Worm (Caenorhabditis elegans) whole organism, L3 larva: ENCODE results near the gene F58B4.5.

Source experiments
- aly-2 ChIP-seq: fragments of 150-350 bp; optimal IDR thresholded peaks from 2 replicates; lab custom pipeline; 2014; ENCODE audit warnings: missing biosample characterization, missing genetic modification characterization
- ama-1 ChIP-seq: fragments of 150-350 bp; optimal IDR thresholded peaks from 2 replicates; lab custom pipeline; 2018
- ceh-16 ChIP-seq: sonication (generic microtip); optimal IDR thresholded peaks from 2 replicates; lab custom pipeline; 2017; ENCODE audit warnings: missing biosample characterization, missing genetic modification characterization
- ceh-28 ChIP-seq: fragments of 150-350 bp; optimal IDR thresholded peaks from 2 replicates; lab custom pipeline; 2014; ENCODE audit warnings: missing biosample characterization, missing genetic modification reagents, missing genetic modification characterization
- ceh-9 ChIP-seq: sonication (generic microtip); optimal IDR thresholded peaks from 2 replicates; lab custom pipeline; 2018; ENCODE audit warnings: missing biosample characterization, missing genetic modification characterization
- daf-12 ChIP-seq: fragments of 150-350 bp; optimal IDR thresholded peaks from 2 replicates; lab custom pipeline; 2014; ENCODE audit warnings: missing biosample characterization, missing genetic modification reagents, missing genetic modification characterization
- egl-5 ChIP-seq: fragments of 150-350 bp; optimal IDR thresholded peaks from 2 replicates; lab custom pipeline; 2017; ENCODE audit warnings: missing biosample characterization, missing genetic modification reagents, missing genetic modification characterization, inconsistent platforms
- elt-1 ChIP-seq: fragments of 150-350 bp; optimal IDR thresholded peaks from 2 replicates; lab custom pipeline; 2014; ENCODE audit warnings: missing biosample characterization, missing genetic modification characterization
- elt-2 ChIP-seq: sonication (generic microtip); optimal IDR thresholded peaks from 2 replicates; lab custom pipeline; 2016; ENCODE audit warnings: missing genetic modification reagents, mild to moderate bottlenecking, missing genetic modification characterization, missing compliant biosample characterization
- elt-3 ChIP-seq, 3 experiments: fragments of 150-350 bp in 1 of 3; sonication (generic microtip) in 2 of 3; optimal IDR thresholded peaks; 2 replicates in 2 of 3; 4 replicates in 1 of 3; lab custom pipeline; 2014 to 2017; ENCODE audit warnings: missing biosample characterization in 3 of 3, missing genetic modification characterization in 3 of 3
- eor-1 ChIP-seq, 2 experiments: fragments of 150-350 bp; optimal IDR thresholded peaks; 2 replicates each; lab custom pipeline; 2014 to 2018; ENCODE audit warnings: missing biosample characterization in 2 of 2, missing genetic modification characterization in 2 of 2
- jun-1 ChIP-seq: fragments of 150-350 bp; optimal IDR thresholded peaks from 2 replicates; lab custom pipeline; 2014; ENCODE audit warnings: missing biosample characterization, missing genetic modification reagents, missing genetic modification characterization
- lin-15B ChIP-seq: fragments of 150-350 bp; optimal IDR thresholded peaks from 2 replicates; lab custom pipeline; 2014; ENCODE audit warnings: missing biosample characterization, missing genetic modification characterization
- lin-39 ChIP-seq: fragments of 150-350 bp; optimal IDR thresholded peaks from 2 replicates; lab custom pipeline; 2018; ENCODE audit warnings: missing biosample characterization, missing genetic modification reagents, missing genetic modification characterization
- lsy-12 ChIP-seq: sonication (generic microtip); optimal IDR thresholded peaks from 2 replicates; lab custom pipeline; 2016; ENCODE audit warnings: mild to moderate bottlenecking, missing genetic modification characterization, missing compliant biosample characterization
- mdl-1 ChIP-seq: fragments of 150-350 bp; optimal IDR thresholded peaks from 2 replicates; lab custom pipeline; 2014; ENCODE audit warnings: missing biosample characterization, missing genetic modification characterization
- mml-1 ChIP-seq: fragments of 150-350 bp; sonication (generic microtip); optimal IDR thresholded peaks from 3 replicates; lab custom pipeline; 2014; ENCODE audit warnings: missing biosample characterization, missing genetic modification characterization
- nhr-11 ChIP-seq: fragments of 150-350 bp; optimal IDR thresholded peaks from 2 replicates; lab custom pipeline; 2014; ENCODE audit warnings: missing biosample characterization, missing genetic modification characterization
- nhr-12 ChIP-seq: fragments of 150-350 bp; optimal IDR thresholded peaks from 2 replicates; lab custom pipeline; 2014; ENCODE audit warnings: missing biosample characterization, missing genetic modification characterization
- nhr-23 ChIP-seq: fragments of 150-350 bp; optimal IDR thresholded peaks from 2 replicates; lab custom pipeline; 2014; ENCODE audit warnings: missing biosample characterization, missing genetic modification reagents, missing genetic modification characterization
- nhr-237 ChIP-seq: fragments of 150-350 bp; optimal IDR thresholded peaks from 2 replicates; lab custom pipeline; 2014; ENCODE audit warnings: missing biosample characterization, missing genetic modification characterization
- nhr-25 ChIP-seq: sonication (generic microtip); optimal IDR thresholded peaks from 2 replicates; lab custom pipeline; 2017; ENCODE audit warnings: missing biosample characterization, missing genetic modification characterization
- nhr-28 ChIP-seq: fragments of 150-350 bp; optimal IDR thresholded peaks from 2 replicates; lab custom pipeline; 2014; ENCODE audit warnings: missing biosample characterization, missing genetic modification characterization
- nhr-43 ChIP-seq: sonication (generic microtip); optimal IDR thresholded peaks from 2 replicates; lab custom pipeline; 2016; ENCODE audit warnings: mild to moderate bottlenecking, missing genetic modification characterization, missing compliant biosample characterization; ENCODE audit not compliant: poor library complexity, severe bottlenecking
- nhr-67 ChIP-seq: fragments of 150-350 bp; optimal IDR thresholded peaks from 2 replicates; lab custom pipeline; 2014; ENCODE audit warnings: missing biosample characterization, missing genetic modification characterization
- nhr-76 ChIP-seq: fragments of 150-350 bp; sonication (generic microtip); optimal IDR thresholded peaks from 5 replicates; lab custom pipeline; 2014; ENCODE audit warnings: missing biosample characterization, missing genetic modification characterization
- nhr-77 ChIP-seq: fragments of 150-350 bp; optimal IDR thresholded peaks from 2 replicates; lab custom pipeline; 2014; ENCODE audit warnings: missing biosample characterization, missing genetic modification characterization
- pha-4 ChIP-seq: fragments of 150-350 bp; optimal IDR thresholded peaks from 2 replicates; lab custom pipeline; 2014; ENCODE audit warnings: missing biosample characterization, missing genetic modification reagents, missing genetic modification characterization
- pqm-1 ChIP-seq: fragments of 150-350 bp; optimal IDR thresholded peaks from 2 replicates; lab custom pipeline; 2017; ENCODE audit warnings: missing biosample characterization, missing genetic modification characterization, inconsistent platforms
- skn-1 ChIP-seq: fragments of 150-350 bp; optimal IDR thresholded peaks from 2 replicates; lab custom pipeline; 2014; ENCODE audit warnings: missing biosample characterization, missing genetic modification characterization
- unc-39 ChIP-seq: sonication (generic microtip); optimal IDR thresholded peaks from 4 replicates; lab custom pipeline; 2017; ENCODE audit warnings: missing biosample characterization, missing genetic modification characterization
- unc-62 ChIP-seq: fragments of 150-350 bp; sonication (generic microtip); optimal IDR thresholded peaks from 4 replicates; lab custom pipeline; 2014; ENCODE audit warnings: missing biosample characterization, missing genetic modification reagents, missing genetic modification characterization
- zag-1 ChIP-seq: fragments of 150-350 bp; optimal IDR thresholded peaks from 2 replicates; lab custom pipeline; 2014; ENCODE audit warnings: missing biosample characterization, missing genetic modification characterization
- ztf-4 ChIP-seq: fragments of 150-350 bp; optimal IDR thresholded peaks from 2 replicates; lab custom pipeline; 2014; ENCODE audit warnings: missing biosample characterization, missing genetic modification characterization

Gene F58B4.5

DNA sequence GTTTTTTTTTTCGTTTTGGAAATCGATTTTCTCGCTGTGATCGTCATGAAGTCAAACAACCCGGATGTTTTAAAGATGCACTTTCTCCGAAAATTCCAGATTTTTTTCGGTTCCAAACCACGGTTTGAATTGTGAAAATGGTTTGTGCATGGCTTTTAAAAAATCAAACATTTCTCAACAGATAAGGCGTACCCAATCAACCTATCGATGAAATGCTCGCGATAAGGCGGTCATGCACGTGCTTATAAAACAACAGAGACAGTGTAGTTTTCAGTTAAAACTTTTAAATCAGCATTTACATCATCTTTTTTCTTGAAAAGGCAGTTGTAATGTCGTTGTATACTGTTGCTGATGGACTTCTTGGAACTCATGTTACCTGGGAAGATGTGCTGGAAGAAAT lies at the start of gene F58B4.5:
F58B4.5 (plus strand) TSS at position 283 of the 400 bp plus-strand sequence.
- TF ChIP-seq mdl-1 (tag; lab: Kevin White, UChicago) (no peak), nhr-77 (tag; lab: Kevin White, UChicago) (no peak), nhr-12 (no peak), unc-39 (no peak), elt-2 (peak; percentile 94), elt-3 (tag; optimal IDR thresholded peaks at IDR 0.05; lab: Kevin White, UChicago) (no peak), pqm-1 (peak; percentile 29)
- TF ChIP-seq, all 47 proteins: peak for 2

DNA sequence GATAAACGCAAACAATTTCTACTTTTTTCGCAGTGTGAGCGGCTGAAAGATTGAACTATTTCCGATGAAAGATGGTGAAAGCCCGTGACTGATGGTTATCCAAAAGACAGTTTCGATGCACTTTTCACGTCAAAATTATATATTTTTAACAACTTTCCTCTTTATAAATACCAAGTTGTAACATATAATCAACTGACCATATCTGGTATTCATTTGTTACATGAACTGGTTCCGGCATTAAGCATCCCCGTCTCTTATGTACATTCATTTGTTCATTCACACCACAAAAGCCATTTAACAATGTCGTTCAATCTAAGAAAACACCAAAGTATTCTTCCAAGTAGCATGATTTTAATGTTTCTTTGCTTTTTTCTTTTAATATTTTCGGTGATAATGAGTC lies 49.0 kb upstream of the F58B4.5 start, which contains the start of gene F32D8.2:
F32D8.2 (plus strand) TSS at position 301 of the 400 bp plus-strand sequence.
- no peak for TF ChIP-seq aly-2 (tag; lab: Kevin White, UChicago)
- TF ChIP-seq lin-39 (tag; lab: Kevin White, UChicago) = no peak
- no peak for TF ChIP-seq nhr-28 (tag; lab: Kevin White, UChicago)
- TF ChIP-seq unc-62 (GFP tag; lab: Kevin White, UChicago) = no peak
- no peak for TF ChIP-seq lin-15B
- no peak for TF ChIP-seq nhr-23
- TF ChIP-seq nhr-25 = no peak
- TF ChIP-seq, all 47 proteins: peak for 0

DNA sequence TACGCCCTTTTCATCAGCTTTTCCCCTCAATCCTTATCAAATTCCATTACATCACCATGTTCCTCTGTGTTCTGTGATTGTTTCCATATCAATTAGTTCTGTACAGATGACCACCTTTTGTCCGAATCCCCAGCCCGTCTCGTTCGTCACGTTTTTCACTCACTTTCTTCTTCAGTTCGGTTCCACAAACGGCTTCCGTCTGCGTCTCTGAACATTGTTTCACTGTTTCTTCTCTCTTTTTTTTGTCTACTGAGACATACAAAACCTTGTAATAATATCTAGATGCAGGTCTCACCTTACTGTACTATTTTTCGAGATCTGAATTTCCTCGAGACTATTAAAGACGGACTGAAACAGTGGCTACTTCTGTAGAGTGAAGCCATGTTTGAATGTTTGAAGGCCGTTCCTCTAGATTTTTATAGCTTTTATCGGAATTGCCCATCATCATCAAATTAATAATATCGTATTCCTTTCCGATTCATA lies 46.0 kb upstream of the F58B4.5 start, which contains the start of gene F32D8.3:
F32D8.3 (plus strand) TSS at position 433 of the 483 bp plus-strand sequence.
- no peak for TF ChIP-seq ceh-16
- TF ChIP-seq nhr-25 = peak; percentile 55
- no peak for TF ChIP-seq lin-15B
- no peak for TF ChIP-seq daf-12 (tag; lab: Kevin White, UChicago)
- TF ChIP-seq egl-5 (tag; lab: Kevin White, UChicago) = no peak
- no peak for TF ChIP-seq jun-1 (tag; lab: Kevin White, UChicago)
- TF ChIP-seq ztf-4 (tag; lab: Kevin White, UChicago) = no peak
- no peak for TF ChIP-seq zag-1 (tag; lab: Kevin White, UChicago)
- peak in 1 of 3 experiments; percentile 19 for TF ChIP-seq elt-3 (tag; optimal IDR thresholded peaks at IDR 0.05; lab: Kevin White, UChicago)
- no peak for TF ChIP-seq mml-1 (tag; lab: Kevin White, UChicago)
- no peak for TF ChIP-seq pha-4 (tag; lab: Kevin White, UChicago)
- TF ChIP-seq nhr-23 = peak; percentile 3
- TF ChIP-seq nhr-11 = no peak
- TF ChIP-seq nhr-43 (tag; lab: Kevin White, UChicago) = peak; percentile 35
- no peak for TF ChIP-seq elt-2
- no peak for TF ChIP-seq pqm-1
- no peak for TF ChIP-seq nhr-237 (tag; lab: Kevin White, UChicago)
- TF ChIP-seq ceh-9 (tag; lab: Kevin White, UChicago) = no peak
- TF ChIP-seq nhr-67 = no peak
- TF ChIP-seq eor-1 (tag; optimal IDR thresholded peaks at IDR 0.05; lab: Kevin White, UChicago) = no peak
- TF ChIP-seq lsy-12 (tag; lab: Kevin White, UChicago) = no peak
- TF ChIP-seq nhr-12 = no peak
- TF ChIP-seq mdl-1 (tag; lab: Kevin White, UChicago) = no peak
- TF ChIP-seq lin-39 (tag; lab: Kevin White, UChicago) = no peak

DNA sequence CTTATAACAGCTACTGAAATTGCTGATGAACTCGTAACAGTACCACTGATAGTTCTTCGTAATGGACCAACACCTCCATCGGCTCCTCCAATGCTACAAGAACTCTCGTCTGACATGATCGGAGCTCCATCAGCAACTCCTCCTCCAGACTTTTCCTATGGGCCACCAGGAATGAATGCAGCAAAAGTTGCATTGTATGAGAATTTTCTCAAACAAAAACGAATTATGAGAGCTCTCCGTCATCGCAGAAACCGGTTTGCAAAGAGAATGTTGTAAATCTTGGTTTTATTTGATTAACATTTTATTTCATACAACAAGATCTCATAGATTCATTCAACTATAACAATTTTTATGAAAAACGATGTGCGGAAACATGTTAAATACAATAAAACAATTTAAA lies 44.9 kb upstream of the F58B4.5 start:
- TF ChIP-seq elt-1 (tag; lab: Kevin White, UChicago) (no peak), lin-39 (tag; lab: Kevin White, UChicago) (no peak), ama-1 (lab: Kevin White, UChicago) (peak; percentile 69), nhr-43 (tag; lab: Kevin White, UChicago) (peak; percentile 52)
- TF ChIP-seq, all 47 proteins: peak for 2

DNA sequence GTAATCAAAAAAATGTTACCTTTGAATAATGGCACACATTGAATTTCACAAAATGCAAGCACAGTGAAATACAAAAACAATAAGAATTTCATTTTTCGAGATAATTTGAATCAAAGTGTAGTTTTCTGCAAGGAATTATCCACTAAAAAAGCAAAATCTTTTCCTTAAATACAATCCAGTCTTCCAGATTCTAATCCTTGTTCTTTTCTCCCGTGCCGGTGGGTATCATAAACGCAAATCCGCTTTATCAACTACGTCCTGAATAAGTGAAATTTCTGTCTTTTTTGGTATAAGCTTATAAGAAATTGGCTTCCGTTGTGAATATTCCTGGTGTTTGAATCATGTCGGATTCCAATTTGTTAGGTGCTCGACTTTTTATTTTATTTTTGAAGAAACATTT lies 44.3 kb upstream of the F58B4.5 start:
- peak; percentile 23 for TF ChIP-seq nhr-43 (tag; lab: Kevin White, UChicago)
- no peak for TF ChIP-seq skn-1 (tag; lab: Kevin White, UChicago)

DNA sequence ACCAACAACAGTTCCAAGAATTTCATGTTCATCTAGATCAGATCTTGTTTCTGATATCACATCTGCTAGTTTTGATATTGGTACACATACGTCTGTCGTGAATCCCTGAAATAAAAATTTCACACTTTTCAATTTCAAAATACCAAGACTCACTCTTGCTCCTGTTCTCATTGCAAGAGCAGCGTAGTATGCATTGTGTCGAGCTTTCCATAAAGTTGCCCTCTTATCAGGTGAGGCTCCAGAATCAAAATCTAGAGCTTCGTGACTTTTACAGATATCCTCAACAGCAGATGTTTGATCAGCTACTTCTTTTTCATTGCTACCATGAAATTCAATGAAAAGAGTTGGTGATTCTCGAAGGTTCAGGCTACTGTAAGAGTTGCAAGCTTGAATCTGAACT lies 43.5 kb upstream of the F58B4.5 start, which contains the start of gene F32D8.11:
F32D8.11 (minus strand) TSS at position 101 of the 400 bp plus-strand sequence.
- no peak for TF ChIP-seq nhr-76 (tag; lab: Kevin White, UChicago)
- TF ChIP-seq elt-1 (tag; lab: Kevin White, UChicago) = no peak
- no peak for TF ChIP-seq ceh-28 (tag; lab: Kevin White, UChicago)
